Fruit fly (Drosophila melanogaster) whole organism, embryonic: Measurements from ENCODE around the gene nAChRbeta1.
A peak's percentile ranks its signal among the peaks of the same experiment; 100 is the strongest.

Experiments used
- Adf1 ChIP-seq: fragments of 200-800 bp; sonication (Bioruptor generic); IDR thresholded peaks from 2 replicates; pipeline ENCODE4 v1.3.6; 2022; ENCODE audit warnings: missing biosample characterization, missing genetic modification characterization
- Aef1 ChIP-seq: fragments of 200-800 bp; sonication (Bioruptor generic); IDR thresholded peaks from 3 replicates; pipeline ENCODE4 v1.3.6; 2022; ENCODE audit warnings: missing biosample characterization, missing genetic modification characterization
- B-H2 ChIP-seq: fragments of 200-800 bp; sonication (Bioruptor generic); optimal IDR thresholded peaks from 2 replicates; lab custom pipeline; 2018; ENCODE audit warnings: missing biosample characterization, mild to moderate bottlenecking, missing genetic modification characterization
- Bteb2 ChIP-seq: fragments of 200-800 bp; sonication (Bioruptor generic); optimal IDR thresholded peaks from 2 replicates; lab custom pipeline; 2016; ENCODE audit warnings: missing biosample characterization, missing genetic modification characterization
- C15 ChIP-seq: fragments of 200-800 bp; sonication (Bioruptor generic); IDR thresholded peaks from 3 replicates; pipeline ENCODE4 v1.3.6; 2022; ENCODE audit warnings: missing biosample characterization, missing genetic modification characterization
- CG10274 ChIP-seq: fragments of 200-800 bp; sonication (Bioruptor generic); optimal IDR thresholded peaks from 3 replicates; lab custom pipeline; 2017; ENCODE audit warnings: missing biosample characterization, mild to moderate bottlenecking, missing genetic modification characterization
- CG12299 ChIP-seq: fragments of 200-800 bp; sonication (Bioruptor generic); optimal IDR thresholded peaks from 2 replicates; lab custom pipeline; 2018; ENCODE audit warnings: missing biosample characterization, mild to moderate bottlenecking, missing genetic modification characterization
- CG12769 ChIP-seq: fragments of 200-800 bp; sonication (Bioruptor generic); optimal IDR thresholded peaks from 2 replicates; lab custom pipeline; 2019; ENCODE audit warnings: missing biosample characterization, mild to moderate bottlenecking, missing genetic modification characterization, moderate library complexity
- CG13287 ChIP-seq: fragments of 200-800 bp; sonication (Bioruptor generic); IDR thresholded peaks from 2 replicates; pipeline ENCODE4 v1.3.6; 2022; ENCODE audit warnings: missing biosample characterization, missing genetic modification characterization; ENCODE audit not compliant: partially characterized antibody
- CG16813 ChIP-seq: fragments of 200-800 bp; sonication (Bioruptor generic); IDR thresholded peaks from 3 replicates; pipeline ENCODE4 v1.3.6; 2022; ENCODE audit warnings: missing biosample characterization, missing genetic modification characterization; ENCODE audit not compliant: partially characterized antibody
- CG18764 ChIP-seq: fragments of 200-800 bp; sonication (Bioruptor generic); optimal IDR thresholded peaks from 3 replicates; lab custom pipeline; 2016; ENCODE audit warnings: missing biosample characterization, missing genetic modification characterization
- CG2199 ChIP-seq: fragments of 200-800 bp; sonication (Bioruptor generic); IDR thresholded peaks from 3 replicates; pipeline ENCODE4 v1.3.6; 2022; ENCODE audit warnings: missing biosample characterization, missing genetic modification characterization
- CG3995 ChIP-seq: fragments of 200-800 bp; sonication (Bioruptor generic); optimal IDR thresholded peaks from 3 replicates; lab custom pipeline; 2016; ENCODE audit warnings: missing biosample characterization, missing genetic modification characterization
- CG4424 ChIP-seq: fragments of 200-800 bp; sonication (Bioruptor generic); optimal IDR thresholded peaks from 3 replicates; lab custom pipeline; 2016; ENCODE audit warnings: missing biosample characterization, missing genetic modification characterization
- CG4707 ChIP-seq: fragments of 200-800 bp; sonication (Bioruptor generic); optimal IDR thresholded peaks from 2 replicates; lab custom pipeline; 2018; ENCODE audit warnings: missing biosample characterization, mild to moderate bottlenecking, missing genetic modification characterization, moderate library complexity
- CG4820 ChIP-seq: fragments of 200-800 bp; sonication (Bioruptor generic); optimal IDR thresholded peaks from 3 replicates; lab custom pipeline; 2016; ENCODE audit warnings: missing biosample characterization, missing genetic modification characterization
- CG6175 ChIP-seq: fragments of 200-800 bp; sonication (Bioruptor generic); IDR thresholded peaks from 3 replicates; pipeline ENCODE4 v1.3.6; 2022; ENCODE audit warnings: missing biosample characterization, missing genetic modification characterization
- CG9437 ChIP-seq: fragments of 200-800 bp; sonication (Bioruptor generic); optimal IDR thresholded peaks from 2 replicates; lab custom pipeline; 2018; ENCODE audit warnings: missing biosample characterization, mild to moderate bottlenecking, missing genetic modification characterization
- CoRest ChIP-seq: fragments of 200-800 bp; sonication (Bioruptor generic); optimal IDR thresholded peaks from 3 replicates; lab custom pipeline; 2018; ENCODE audit warnings: missing biosample characterization, mild to moderate bottlenecking, missing genetic modification characterization, moderate library complexity
- Dref ChIP-seq: fragments of 200-800 bp; sonication (Bioruptor generic); IDR thresholded peaks from 2 replicates; pipeline ENCODE4 v1.3.6; 2022; ENCODE audit warnings: missing biosample characterization, missing genetic modification characterization
- Gug ChIP-seq: fragments of 200-800 bp; sonication (Bioruptor generic); IDR thresholded peaks from 4 replicates; pipeline ENCODE4 v1.3.6; 2022; ENCODE audit warnings: missing biosample characterization, missing genetic modification characterization
- Hey ChIP-seq: fragments of 200-800 bp; sonication (Bioruptor generic); optimal IDR thresholded peaks from 3 replicates; lab custom pipeline; 2018; ENCODE audit warnings: missing biosample characterization, mild to moderate bottlenecking, missing genetic modification characterization
- Lhr ChIP-seq: fragments of 200-800 bp; sonication (Bioruptor generic); optimal IDR thresholded peaks from 3 replicates; lab custom pipeline; 2017; ENCODE audit warnings: mild to moderate bottlenecking, missing biosample characterization, missing genetic modification reagents, missing genetic modification characterization
- MTF-1 ChIP-seq: fragments of 200-800 bp; sonication (Bioruptor generic); optimal IDR thresholded peaks from 2 replicates; lab custom pipeline; 2018; ENCODE audit warnings: missing biosample characterization, mild to moderate bottlenecking, missing genetic modification characterization, borderline replicate concordance
- Myb ChIP-seq: fragments of 200-800 bp; sonication (Bioruptor generic); optimal IDR thresholded peaks from 2 replicates; lab custom pipeline; 2016; ENCODE audit warnings: missing biosample characterization, missing genetic modification characterization
- Sox102F ChIP-seq: fragments of 200-800 bp; sonication (Bioruptor generic); optimal IDR thresholded peaks from 2 replicates; lab custom pipeline; 2018; ENCODE audit warnings: missing biosample characterization, mild to moderate bottlenecking, missing genetic modification characterization, moderate library complexity
- Xrp1 ChIP-seq: fragments of 200-800 bp; sonication (Bioruptor generic); IDR thresholded peaks from 2 replicates; pipeline ENCODE4 v1.3.6; 2022; ENCODE audit warnings: missing biosample characterization, missing genetic modification characterization
- az2 ChIP-seq: fragments of 200-800 bp; sonication (Bioruptor generic); optimal IDR thresholded peaks from 3 replicates; lab custom pipeline; 2016; ENCODE audit warnings: missing biosample characterization, missing genetic modification characterization
- cg ChIP-seq: fragments of 200-800 bp; sonication (Bioruptor generic); optimal IDR thresholded peaks from 3 replicates; lab custom pipeline; 2019; ENCODE audit warnings: missing biosample characterization, mild to moderate bottlenecking, missing genetic modification characterization, moderate library complexity
- chif ChIP-seq, 2 experiments: fragments of 200-800 bp; sonication (Bioruptor generic); optimal IDR thresholded peaks; 3 replicates each; lab custom pipeline; 2016; ENCODE audit warnings: missing biosample characterization in 2 of 2, missing genetic modification characterization in 2 of 2
- ci ChIP-seq: fragments of 200-800 bp; sonication (Bioruptor generic); IDR thresholded peaks from 3 replicates; pipeline ENCODE4 v1.3.6; 2022; ENCODE audit warnings: missing biosample characterization, missing genetic modification characterization
- croc ChIP-seq: fragments of 200-800 bp; sonication (Bioruptor generic); conservative IDR thresholded peaks from 3 replicates; pipeline ENCODE4 v1.3.6; 2022; ENCODE audit warnings: missing biosample characterization, missing genetic modification characterization
- cwo ChIP-seq: fragments of 200-800 bp; sonication (Bioruptor generic); optimal IDR thresholded peaks from 3 replicates; lab custom pipeline; 2017; ENCODE audit warnings: missing biosample characterization, missing genetic modification characterization, mild to moderate bottlenecking, moderate library complexity, missing genetic modification reagents
- dati ChIP-seq: fragments of 200-800 bp; sonication (Bioruptor generic); IDR thresholded peaks from 2 replicates; pipeline ENCODE4 v1.3.6; 2022; ENCODE audit warnings: missing biosample characterization, missing genetic modification characterization
- dmrt11E ChIP-seq: fragments of 200-800 bp; sonication (Bioruptor generic); optimal IDR thresholded peaks from 3 replicates; lab custom pipeline; 2018; ENCODE audit warnings: missing biosample characterization, mild to moderate bottlenecking, missing genetic modification characterization, moderate library complexity
- esg ChIP-seq: fragments of 200-800 bp; sonication (Bioruptor generic); conservative IDR thresholded peaks from 2 replicates; pipeline ENCODE4 v1.3.6; 2022; ENCODE audit warnings: missing biosample characterization, missing genetic modification characterization
- eve ChIP-seq, 2 experiments: fragments of >200 bp; optimal IDR thresholded peaks; 2 replicates each; lab custom pipeline; 2017; ENCODE audit warnings: missing biosample characterization in 2 of 2, missing genetic modification characterization in 2 of 2
- fru ChIP-seq: fragments of >200 bp; optimal IDR thresholded peaks from 2 replicates; lab custom pipeline; 2017
- gfzf ChIP-seq: fragments of 200-800 bp; sonication (Bioruptor generic); optimal IDR thresholded peaks from 2 replicates; lab custom pipeline; 2016; ENCODE audit warnings: missing biosample characterization, mild to moderate bottlenecking, missing genetic modification characterization, moderate library complexity
- kay ChIP-seq: fragments of 200-800 bp; sonication (Bioruptor generic); optimal IDR thresholded peaks from 2 replicates; lab custom pipeline; 2016; ENCODE audit warnings: missing biosample characterization, missing genetic modification characterization
- lola ChIP-seq, 3 experiments: fragments of >200 bp in 2 of 3; fragments of 200-800 bp in 1 of 3; sonication (Bioruptor generic) in 1 of 3; optimal IDR thresholded peaks; 2 replicates each; lab custom pipeline; 2017 to 2019; ENCODE audit warnings: missing biosample characterization in 3 of 3, missing genetic modification characterization in 3 of 3, mild to moderate bottlenecking in 1 of 3, moderate library complexity in 1 of 3
- pzg ChIP-seq: fragments of 200-800 bp; sonication (Bioruptor generic); optimal IDR thresholded peaks from 3 replicates; lab custom pipeline; 2018; ENCODE audit warnings: missing biosample characterization, mild to moderate bottlenecking, missing genetic modification characterization, moderate library complexity
- scrt ChIP-seq: fragments of 200-800 bp; sonication (Bioruptor generic); optimal IDR thresholded peaks from 2 replicates; lab custom pipeline; 2018; ENCODE audit warnings: missing biosample characterization, mild to moderate bottlenecking, missing genetic modification characterization, moderate library complexity
- sim ChIP-seq: fragments of 200-800 bp; sonication (Bioruptor generic); IDR thresholded peaks from 2 replicates; pipeline ENCODE4 v1.3.6; 2022; ENCODE audit warnings: missing biosample characterization, missing genetic modification characterization
- slou ChIP-seq: fragments of 200-800 bp; sonication (Bioruptor generic); optimal IDR thresholded peaks from 3 replicates; lab custom pipeline; 2016; ENCODE audit warnings: missing biosample characterization, missing genetic modification characterization
- stwl ChIP-seq: fragments of 200-800 bp; sonication (Bioruptor generic); optimal IDR thresholded peaks from 3 replicates; lab custom pipeline; 2018; ENCODE audit warnings: missing biosample characterization, mild to moderate bottlenecking, missing genetic modification characterization, moderate library complexity
- tx ChIP-seq: fragments of 200-800 bp; sonication (Bioruptor generic); optimal IDR thresholded peaks from 2 replicates; lab custom pipeline; 2016; ENCODE audit warnings: missing biosample characterization, missing genetic modification characterization
- unc-4 ChIP-seq: fragments of 200-800 bp; sonication (Bioruptor generic); IDR thresholded peaks from 2 replicates; pipeline ENCODE4 v1.3.6; 2022; ENCODE audit warnings: missing biosample characterization, missing genetic modification characterization; ENCODE audit not compliant: partially characterized antibody
- zen ChIP-seq: fragments of 200-800 bp; sonication (Bioruptor generic); optimal IDR thresholded peaks from 3 replicates; lab custom pipeline; 2018; ENCODE audit warnings: missing biosample characterization, mild to moderate bottlenecking, missing genetic modification characterization, moderate library complexity

Gene nAChRbeta1

dm6 chr3L:4406653-4407257, 22.4 kb upstream of the nAChRbeta1 start, which contains the start of gene TP53INP (continued):
- TF ChIP-seq unc-4 (GFP tag; lab: Robert Waterston, UW) (peak; percentile 39; the same call in 1 of the 2 replicates), MTF-1 (GFP tag; lab: Kevin White, UChicago) (no peak), Dref (GFP tag; lab: Robert Waterston, UW) (no peak), ci (GFP tag; lab: Robert Waterston, UW) (peak; percentile 52; the same call in 2 of the 3 replicates), Hey (tag; lab: Kevin White, UChicago) (no peak), fru (no peak), Adf1 (GFP tag; lab: Robert Waterston, UW) (peak; percentile 28; the same call in 1 of the 2 replicates), lola (GFP tag; optimal IDR thresholded peaks at IDR 0.05; lab: Kevin White, UChicago) (peak in 1 of 3 experiments; percentile 93), B-H2 (peak; percentile 55), CG4707 (peak; percentile 63), gfzf (GFP tag; lab: Kevin White, UChicago) (no peak), eve (GFP tag; optimal IDR thresholded peaks at IDR 0.05; lab: Kevin White, UChicago) (peak in 1 of 2 experiments; percentile 88), CG4424 (peak; percentile 85), sim (GFP tag; lab: Robert Waterston, UW) (0 out of 2 replicates have a peak, but pooled peaks have one; percentile 20), CG9437 (GFP tag; lab: Kevin White, UChicago) (peak; percentile 90), Sox102F (GFP tag; lab: Kevin White, UChicago) (peak; percentile 92), CG12769 (tag; lab: Kevin White, UChicago) (peak; percentile 52), slou (GFP tag; lab: Kevin White, UChicago) (peak; percentile 73), C15 (GFP tag; lab: Robert Waterston, UW) (no peak), dati (GFP tag; lab: Robert Waterston, UW) (no peak), CG3995 (GFP tag; lab: Kevin White, UChicago) (no peak), az2 (GFP tag; lab: Kevin White, UChicago) (peak; percentile 91), pzg (no peak), CG12299 (tag; lab: Kevin White, UChicago) (peak; percentile 83), CG2199 (GFP tag; lab: Robert Waterston, UW) (0 out of 3 replicates have a peak, but pooled peaks have one; percentile 43), CG16813 (peak; percentile 29; the same call in 1 of the 3 replicates), CG6175 (GFP tag; lab: Robert Waterston, UW) (peak; percentile 68; the same call in 2 of the 3 replicates), CoRest (peak; percentile 95), CG13287 (GFP tag; lab: Robert Waterston, UW) (peak; percentile 28; the same call in 1 of the 2 replicates), Lhr (peak; percentile 64), Gug (GFP tag; lab: Robert Waterston, UW) (no peak; the same call in 2 of the 4 replicates), scrt (peak; percentile 84), Bteb2 (GFP tag; lab: Kevin White, UChicago) (peak; percentile 71), Myb (GFP tag; lab: Kevin White, UChicago) (peak; percentile 51), croc (GFP tag; lab: Robert Waterston, UW) (peak; percentile 75), cg (GFP tag; lab: Kevin White, UChicago) (peak; percentile 89), CG4820 (GFP tag; lab: Kevin White, UChicago) (peak; percentile 84), Xrp1 (peak; percentile 84), CG18764 (GFP tag; lab: Kevin White, UChicago) (peak; percentile 74), dmrt11E (tag; lab: Kevin White, UChicago) (peak; percentile 91), zen (tag; lab: Kevin White, UChicago) (peak; percentile 76), kay (GFP tag; lab: Kevin White, UChicago) (peak; percentile 72), tx (GFP tag; lab: Kevin White, UChicago) (peak; percentile 44), stwl (tag; lab: Kevin White, UChicago) (peak; percentile 8), Aef1 (GFP tag; lab: Robert Waterston, UW) (peak; percentile 52; the same call in 2 of the 3 replicates), cwo (GFP tag; lab: Kevin White, UChicago) (peak; percentile 84), chif (GFP tag; optimal IDR thresholded peaks at IDR 0.05; lab: Kevin White, UChicago) (peak; percentile 64 to 77), esg (peak; percentile 83), CG10274 (GFP tag; lab: Kevin White, UChicago) (peak; percentile 64)
